Fruit fly (Drosophila melanogaster): ENCODE measurements around the gene Srp54k.

The Srp54k gene

DNA sequence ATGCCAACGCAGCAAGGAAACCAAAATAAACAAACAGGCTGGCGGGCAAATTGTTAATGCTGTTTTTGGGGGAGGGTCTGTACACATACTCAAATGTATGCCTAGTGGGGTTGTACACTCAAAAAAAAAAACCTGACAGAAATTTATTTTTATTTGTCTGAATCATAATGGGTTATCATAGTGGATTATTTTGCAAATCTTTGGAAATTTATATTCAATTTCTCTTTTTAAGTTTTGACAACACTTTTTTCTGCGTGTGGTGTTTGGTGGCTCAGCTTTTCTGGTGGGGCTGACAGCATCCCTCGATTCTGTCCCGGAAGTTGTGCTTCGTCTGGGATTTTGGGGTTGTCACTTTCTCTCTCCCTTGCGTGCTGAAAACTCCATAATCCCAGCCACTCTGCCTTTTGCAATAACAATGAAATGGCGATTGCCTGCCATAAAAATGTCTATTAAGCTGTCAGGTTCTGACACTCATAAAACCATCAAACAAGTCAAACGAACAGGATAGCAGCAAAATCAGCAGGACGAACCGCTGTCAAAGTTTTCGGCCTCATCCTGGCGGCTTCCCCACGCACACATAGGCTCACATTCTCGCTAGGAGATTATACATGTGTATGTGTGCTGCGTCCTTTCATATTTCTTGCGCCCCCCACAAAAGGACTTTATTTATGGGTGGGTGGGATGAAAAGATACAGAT is 2.6 kb downstream of the Srp54k start (continued):
- TF ChIP-seq CG12219 (GFP tag; optimal IDR thresholded peaks at IDR 0.05) = peak; percentile 55
- TF ChIP-seq wdn (GFP tag; IDR thresholded peaks at IDR 0.05) = no peak; the same call in 1 of the 2 replicates
- TF ChIP-seq CG13296 (GFP tag; optimal IDR thresholded peaks at IDR 0.05) = peak; percentile 82
- peak; percentile 51 for TF ChIP-seq CG1602 (GFP tag; optimal IDR thresholded peaks at IDR 0.05)
- peak; percentile 17 for TF ChIP-seq eyg (GFP tag; optimal IDR thresholded peaks at IDR 0.05)
- no peak for TF ChIP-seq sd (tag; optimal IDR thresholded peaks at IDR 0.05)
- TF ChIP-seq zfh1 (GFP tag; IDR thresholded peaks at IDR 0.05) = peak; percentile 86
- peak; percentile 58 for TF ChIP-seq wor (GFP tag; IDR thresholded peaks at IDR 0.05)
- no peak for TF ChIP-seq vnd (GFP tag; IDR thresholded peaks at IDR 0.05; ENCODE audit: partially characterized antibody)
- TF ChIP-seq grau (tag; optimal IDR thresholded peaks at IDR 0.05) = peak; percentile 59
- no peak for TF ChIP-seq Neu2 (GFP tag; optimal IDR thresholded peaks at IDR 0.05; ENCODE audit: borderline replicate concordance)
- no peak for TF ChIP-seq CG2202 (tag; optimal IDR thresholded peaks at IDR 0.05)
- no peak for TF ChIP-seq HLH4C (GFP tag; IDR thresholded peaks at IDR 0.05; ENCODE audit: partially characterized antibody)
- TF ChIP-seq unc-4 (GFP tag; IDR thresholded peaks at IDR 0.05; ENCODE audit: partially characterized antibody) = no peak
- TF ChIP-seq CG14860 (GFP tag; IDR thresholded peaks at IDR 0.05; ENCODE audit: partially characterized antibody) = no peak
- peak; percentile 66 for TF ChIP-seq CG9817 (tag; optimal IDR thresholded peaks at IDR 0.05)
- TF ChIP-seq tap (tag; optimal IDR thresholded peaks at IDR 0.05) = peak; percentile 39
- peak; percentile 44; the same call in 1 of the 3 replicates for TF ChIP-seq CG17361 (GFP tag; IDR thresholded peaks at IDR 0.05)
- TF ChIP-seq sqz (GFP tag; optimal IDR thresholded peaks at IDR 0.05) = no peak
- peak; percentile 47 for TF ChIP-seq CG8281 (tag; optimal IDR thresholded peaks at IDR 0.05)
- no peak for TF ChIP-seq z (GFP tag; IDR thresholded peaks at IDR 0.05)
- TF ChIP-seq tup (GFP tag; optimal IDR thresholded peaks at IDR 0.05) = peak; percentile 72
- no peak; the same call in 1 of the 2 replicates for TF ChIP-seq vvl (GFP tag; IDR thresholded peaks at IDR 0.05)
- peak; percentile 44; the same call in 1 of the 2 replicates for TF ChIP-seq CG4360 (GFP tag; IDR thresholded peaks at IDR 0.05)
- peak; percentile 54 to 85 for TF ChIP-seq Hr51 (GFP tag; optimal IDR thresholded peaks at IDR 0.05)
- no peak for TF ChIP-seq h (optimal IDR thresholded peaks at IDR 0.05)
- TF ChIP-seq CG14441 (GFP tag; IDR thresholded peaks at IDR 0.05) = peak; percentile 85
- no peak for TF ChIP-seq ftz-f1 (GFP tag; optimal IDR thresholded peaks at IDR 0.05)
- peak; percentile 66 for TF ChIP-seq CG10979 (tag; optimal IDR thresholded peaks at IDR 0.05)
- TF ChIP-seq Nf-YC (tag; optimal IDR thresholded peaks at IDR 0.05) = peak; percentile 29
- peak; percentile 45 for TF ChIP-seq odd (GFP tag; optimal IDR thresholded peaks at IDR 0.05)
- TF ChIP-seq Lim3 (GFP tag; IDR thresholded peaks at IDR 0.05) = no peak
- TF ChIP-seq row (GFP tag; IDR thresholded peaks at IDR 0.05) = peak; percentile 93
- no peak for TF ChIP-seq Gsc (GFP tag; IDR thresholded peaks at IDR 0.05)
- no peak; the same call in 1 of the 3 replicates for TF ChIP-seq Aef1 (GFP tag; IDR thresholded peaks at IDR 0.05)
- peak; percentile 52 for TF ChIP-seq exex (tag; optimal IDR thresholded peaks at IDR 0.05)
- no peak for TF ChIP-seq Vsx1 (GFP tag; optimal IDR thresholded peaks at IDR 0.05)
- TF ChIP-seq CG11247 (GFP tag; IDR thresholded peaks at IDR 0.05) = peak; percentile 77
- no peak for TF ChIP-seq MESR4 (GFP tag; optimal IDR thresholded peaks at IDR 0.05)
- no peak for TF ChIP-seq wek (GFP tag; optimal IDR thresholded peaks at IDR 0.05)
- peak; percentile 56 for TF ChIP-seq CrebB (tag; optimal IDR thresholded peaks at IDR 0.05)
- peak; percentile 79; the same call in 1 of the 2 replicates for TF ChIP-seq ranshi (GFP tag; IDR thresholded peaks at IDR 0.05)
- peak; percentile 95 for TF ChIP-seq Fer1 (GFP tag; optimal IDR thresholded peaks at IDR 0.05)
- TF ChIP-seq MBD-R2 (GFP tag; IDR thresholded peaks at IDR 0.05) = peak; percentile 66
- peak; percentile 38 for TF ChIP-seq fd3F (GFP tag; optimal IDR thresholded peaks at IDR 0.05)
- TF ChIP-seq dmrt11E (tag; optimal IDR thresholded peaks at IDR 0.05) = peak; percentile 20
- TF ChIP-seq CG7839 (tag; optimal IDR thresholded peaks at IDR 0.05) = peak; percentile 81
- peak; percentile 70 for TF ChIP-seq gce (GFP tag; IDR thresholded peaks at IDR 0.05)
- TF ChIP-seq knrl (GFP tag; IDR thresholded peaks at IDR 0.05; ENCODE audit: partially characterized antibody) = no peak

Measured in whole organism, embryonic.